Fruit fly (Drosophila melanogaster) whole organism, embryonic: Measurements from ENCODE around the gene GramD1B.

Experiments
- Aef1 ChIP-seq: fragments of 200-800 bp; sonication (Bioruptor generic); IDR thresholded peaks from 3 replicates; pipeline ENCODE4 v1.3.6; 2022; ENCODE audit warnings: missing biosample characterization, missing genetic modification characterization
- CG10274 ChIP-seq: fragments of 200-800 bp; sonication (Bioruptor generic); optimal IDR thresholded peaks from 3 replicates; lab custom pipeline; 2017; ENCODE audit warnings: missing biosample characterization, mild to moderate bottlenecking, missing genetic modification characterization
- CG10959 ChIP-seq: fragments of 200-800 bp; sonication (Bioruptor generic); IDR thresholded peaks from 2 replicates; pipeline ENCODE4 v1.3.6; 2022; ENCODE audit warnings: missing biosample characterization, missing genetic modification characterization
- CG11695 ChIP-seq: fragments of 200-800 bp; sonication (Bioruptor generic); IDR thresholded peaks from 3 replicates; pipeline ENCODE4 v1.3.6; 2022; ENCODE audit warnings: missing biosample characterization, missing genetic modification characterization
- CG12104 ChIP-seq: fragments of 200-800 bp; sonication (Bioruptor generic); optimal IDR thresholded peaks from 3 replicates; lab custom pipeline; 2016; ENCODE audit warnings: missing biosample characterization, missing genetic modification characterization
- CG12299 ChIP-seq: fragments of 200-800 bp; sonication (Bioruptor generic); optimal IDR thresholded peaks from 2 replicates; lab custom pipeline; 2018; ENCODE audit warnings: missing biosample characterization, mild to moderate bottlenecking, missing genetic modification characterization
- CG13624 ChIP-seq: fragments of 200-800 bp; sonication (Bioruptor generic); optimal IDR thresholded peaks from 2 replicates; lab custom pipeline; 2016; ENCODE audit warnings: missing biosample characterization, missing genetic modification characterization
- CG17385 ChIP-seq: fragments of 200-800 bp; sonication (Bioruptor generic); optimal IDR thresholded peaks from 3 replicates; lab custom pipeline; 2018; ENCODE audit warnings: missing biosample characterization, mild to moderate bottlenecking, missing genetic modification characterization
- CG17568 ChIP-seq: fragments of 200-800 bp; sonication (Bioruptor generic); optimal IDR thresholded peaks from 2 replicates; lab custom pipeline; 2018; ENCODE audit warnings: missing biosample characterization, mild to moderate bottlenecking, missing genetic modification characterization, moderate library complexity
- CG2116 ChIP-seq: fragments of 200-800 bp; sonication (Bioruptor generic); optimal IDR thresholded peaks from 3 replicates; lab custom pipeline; 2018; ENCODE audit warnings: missing biosample characterization, mild to moderate bottlenecking, missing genetic modification characterization
- CG2202 ChIP-seq: fragments of 200-800 bp; sonication (Bioruptor generic); optimal IDR thresholded peaks from 2 replicates; lab custom pipeline; 2018; ENCODE audit warnings: missing biosample characterization, mild to moderate bottlenecking, missing genetic modification characterization
- CG30431 ChIP-seq: fragments of 200-800 bp; sonication (Bioruptor generic); optimal IDR thresholded peaks from 2 replicates; lab custom pipeline; 2017; ENCODE audit warnings: missing biosample characterization, missing genetic modification characterization
- CG3407 ChIP-seq: fragments of 200-800 bp; sonication (Bioruptor generic); optimal IDR thresholded peaks from 2 replicates; lab custom pipeline; 2018; ENCODE audit warnings: missing biosample characterization, mild to moderate bottlenecking, missing genetic modification characterization
- CG6175 ChIP-seq: fragments of 200-800 bp; sonication (Bioruptor generic); IDR thresholded peaks from 3 replicates; pipeline ENCODE4 v1.3.6; 2022; ENCODE audit warnings: missing biosample characterization, missing genetic modification characterization
- CG6272 ChIP-seq: fragments of 200-800 bp; sonication (Bioruptor generic); IDR thresholded peaks from 2 replicates; pipeline ENCODE4 v1.3.6; 2022; ENCODE audit warnings: missing biosample characterization, missing genetic modification characterization
- CG8290 ChIP-seq, 3 experiments: fragments of 200-800 bp; sonication (Bioruptor generic); optimal IDR thresholded peaks; 2 replicates each; lab custom pipeline; 2016 to 2019; ENCODE audit warnings: missing biosample characterization in 3 of 3, missing genetic modification characterization in 3 of 3, mild to moderate bottlenecking in 2 of 3, moderate library complexity in 1 of 3
- CG8359 ChIP-seq: fragments of 200-800 bp; sonication (Bioruptor generic); optimal IDR thresholded peaks from 2 replicates; lab custom pipeline; 2017; ENCODE audit warnings: missing biosample characterization, mild to moderate bottlenecking, missing genetic modification characterization, borderline replicate concordance
- Dp ChIP-seq: fragments of 200-800 bp; sonication (Bioruptor generic); optimal IDR thresholded peaks from 2 replicates; lab custom pipeline; 2018; ENCODE audit warnings: missing biosample characterization, mild to moderate bottlenecking, missing genetic modification characterization, moderate library complexity
- Elba2 ChIP-seq: fragments of 200-800 bp; sonication (Bioruptor generic); optimal IDR thresholded peaks from 3 replicates; lab custom pipeline; 2016; ENCODE audit warnings: missing biosample characterization, missing genetic modification characterization
- H2.0 ChIP-seq: fragments of 200-800 bp; sonication (Bioruptor generic); IDR thresholded peaks from 2 replicates; pipeline ENCODE4 v1.3.6; 2022; ENCODE audit warnings: missing biosample characterization, missing genetic modification characterization
- Mad ChIP-seq: fragments of 200-800 bp; sonication (Bioruptor generic); optimal IDR thresholded peaks from 2 replicates; lab custom pipeline; 2016; ENCODE audit warnings: missing biosample characterization, missing genetic modification characterization
- Med ChIP-seq: fragments of 200-800 bp; sonication (Bioruptor generic); peaks from one replicate; lab custom pipeline; 2016; ENCODE audit warnings: missing biosample characterization, missing genetic modification characterization, mild to moderate bottlenecking, inconsistent platforms, moderate library complexity
- Pdp1 ChIP-seq, 2 experiments: fragments of 200-800 bp; sonication (Bioruptor generic); optimal IDR thresholded peaks; 3 replicates each; lab custom pipeline; 2016; ENCODE audit warnings: missing biosample characterization in 2 of 2, missing genetic modification characterization in 2 of 2, mild to moderate bottlenecking in 1 of 2, moderate library complexity in 1 of 2
- Sry-δ ChIP-seq: fragments of 200-800 bp; sonication (Bioruptor generic); optimal IDR thresholded peaks from 2 replicates; lab custom pipeline; 2016; ENCODE audit warnings: missing biosample characterization, missing genetic modification characterization
- TFAM ChIP-seq: fragments of 200-800 bp; sonication (Bioruptor generic); optimal IDR thresholded peaks from 2 replicates; lab custom pipeline; 2017; ENCODE audit warnings: missing biosample characterization, missing genetic modification characterization, inconsistent platforms
- Xrp1 ChIP-seq: fragments of 200-800 bp; sonication (Bioruptor generic); IDR thresholded peaks from 2 replicates; pipeline ENCODE4 v1.3.6; 2022; ENCODE audit warnings: missing biosample characterization, missing genetic modification characterization
- amos ChIP-seq: fragments of 200-800 bp; sonication (Bioruptor generic); IDR thresholded peaks from 2 replicates; pipeline ENCODE4 v1.3.6; 2022; ENCODE audit warnings: missing biosample characterization, missing genetic modification characterization; ENCODE audit not compliant: partially characterized antibody
- bab2 ChIP-seq: fragments of 200-800 bp; sonication (Bioruptor generic); optimal IDR thresholded peaks from 2 replicates; lab custom pipeline; 2016; ENCODE audit warnings: missing biosample characterization, missing genetic modification characterization
- cas ChIP-seq: fragments of 200-800 bp; sonication (Bioruptor generic); IDR thresholded peaks from 2 replicates; pipeline ENCODE4 v1.3.6; 2022; ENCODE audit warnings: missing biosample characterization, missing genetic modification characterization
- cato ChIP-seq: fragments of 200-800 bp; sonication (Bioruptor generic); optimal IDR thresholded peaks from 2 replicates; lab custom pipeline; 2016; ENCODE audit warnings: missing biosample characterization, missing genetic modification characterization, borderline replicate concordance
- chif ChIP-seq, 2 experiments: fragments of 200-800 bp; sonication (Bioruptor generic); optimal IDR thresholded peaks; 3 replicates each; lab custom pipeline; 2016; ENCODE audit warnings: missing biosample characterization in 2 of 2, missing genetic modification characterization in 2 of 2
- crol ChIP-seq: fragments of 200-800 bp; sonication (Bioruptor generic); IDR thresholded peaks from 2 replicates; pipeline ENCODE4 v1.3.6; 2022; ENCODE audit warnings: missing biosample characterization, missing genetic modification characterization
- dimm ChIP-seq: fragments of 200-800 bp; sonication (Bioruptor generic); IDR thresholded peaks from 2 replicates; pipeline ENCODE4 v1.3.6; 2022; ENCODE audit warnings: missing biosample characterization, missing genetic modification characterization
- dmrt99B ChIP-seq: fragments of 200-800 bp; sonication (Bioruptor generic); optimal IDR thresholded peaks from 2 replicates; lab custom pipeline; 2018; ENCODE audit warnings: missing biosample characterization, mild to moderate bottlenecking, missing genetic modification characterization, moderate library complexity
- emc ChIP-seq: fragments of 200-800 bp; sonication (Bioruptor generic); optimal IDR thresholded peaks from 2 replicates; lab custom pipeline; 2016; ENCODE audit warnings: missing biosample characterization, missing genetic modification characterization
- eve ChIP-seq, 2 experiments: fragments of >200 bp; optimal IDR thresholded peaks; 2 replicates each; lab custom pipeline; 2017; ENCODE audit warnings: missing biosample characterization in 2 of 2, missing genetic modification characterization in 2 of 2
- fu2 ChIP-seq: fragments of 200-800 bp; sonication (Bioruptor generic); optimal IDR thresholded peaks from 2 replicates; lab custom pipeline; 2016; ENCODE audit warnings: missing biosample characterization, missing genetic modification characterization
- gem ChIP-seq: fragments of 200-800 bp; sonication (Bioruptor generic); optimal IDR thresholded peaks from 2 replicates; lab custom pipeline; 2019; ENCODE audit warnings: missing biosample characterization, mild to moderate bottlenecking, missing genetic modification characterization, moderate library complexity
- gsb-n ChIP-seq: fragments of 200-800 bp; sonication (Bioruptor generic); optimal IDR thresholded peaks from 3 replicates; lab custom pipeline; 2018; ENCODE audit warnings: missing biosample characterization, mild to moderate bottlenecking, missing genetic modification characterization
- her ChIP-seq: fragments of 200-800 bp; sonication (Bioruptor generic); optimal IDR thresholded peaks from 2 replicates; lab custom pipeline; 2016; ENCODE audit warnings: missing biosample characterization, missing genetic modification characterization
- lilli ChIP-seq: fragments of 200-800 bp; sonication (Bioruptor generic); optimal IDR thresholded peaks from 3 replicates; lab custom pipeline; 2016; ENCODE audit warnings: missing biosample characterization, missing genetic modification characterization
- p53 ChIP-seq: fragments of 200-800 bp; sonication (Bioruptor generic); optimal IDR thresholded peaks from 2 replicates; lab custom pipeline; 2016; ENCODE audit warnings: missing biosample characterization, missing genetic modification characterization
- sima ChIP-seq: fragments of 200-800 bp; sonication (Bioruptor generic); optimal IDR thresholded peaks from 2 replicates; lab custom pipeline; 2016; ENCODE audit warnings: missing biosample characterization, missing genetic modification characterization
- sob ChIP-seq: fragments of 200-800 bp; sonication (Bioruptor generic); IDR thresholded peaks from 2 replicates; pipeline ENCODE4 v1.3.6; 2022; ENCODE audit warnings: missing biosample characterization, missing genetic modification characterization
- tgo ChIP-seq: fragments of 200-800 bp; sonication (Bioruptor generic); IDR thresholded peaks from 3 replicates; pipeline ENCODE4 v1.3.6; 2022; ENCODE audit warnings: missing biosample characterization, missing genetic modification characterization
- trem ChIP-seq: fragments of 200-800 bp; optimal IDR thresholded peaks from 3 replicates; lab custom pipeline; 2019; ENCODE audit warnings: missing biosample characterization, mild to moderate bottlenecking, missing genetic modification characterization, moderate library complexity
- vnd ChIP-seq: fragments of 200-800 bp; sonication (Bioruptor generic); IDR thresholded peaks from 3 replicates; pipeline ENCODE4 v1.3.6; 2022; ENCODE audit warnings: missing biosample characterization, missing genetic modification characterization; ENCODE audit not compliant: partially characterized antibody
- wek ChIP-seq: fragments of 200-800 bp; sonication (Bioruptor generic); optimal IDR thresholded peaks from 3 replicates; lab custom pipeline; 2018; ENCODE audit warnings: missing biosample characterization, mild to moderate bottlenecking, missing genetic modification characterization, moderate library complexity
- zen2 ChIP-seq: fragments of 200-800 bp; sonication (Bioruptor generic); IDR thresholded peaks from 3 replicates; pipeline ENCODE4 v1.3.6; 2022; ENCODE audit warnings: missing biosample characterization, missing genetic modification characterization; ENCODE audit not compliant: partially characterized antibody
- zf30C ChIP-seq: fragments of 200-800 bp; sonication (Bioruptor generic); optimal IDR thresholded peaks from 3 replicates; lab custom pipeline; 2018; ENCODE audit warnings: missing biosample characterization, mild to moderate bottlenecking, missing genetic modification characterization

The GramD1B gene

DNA sequence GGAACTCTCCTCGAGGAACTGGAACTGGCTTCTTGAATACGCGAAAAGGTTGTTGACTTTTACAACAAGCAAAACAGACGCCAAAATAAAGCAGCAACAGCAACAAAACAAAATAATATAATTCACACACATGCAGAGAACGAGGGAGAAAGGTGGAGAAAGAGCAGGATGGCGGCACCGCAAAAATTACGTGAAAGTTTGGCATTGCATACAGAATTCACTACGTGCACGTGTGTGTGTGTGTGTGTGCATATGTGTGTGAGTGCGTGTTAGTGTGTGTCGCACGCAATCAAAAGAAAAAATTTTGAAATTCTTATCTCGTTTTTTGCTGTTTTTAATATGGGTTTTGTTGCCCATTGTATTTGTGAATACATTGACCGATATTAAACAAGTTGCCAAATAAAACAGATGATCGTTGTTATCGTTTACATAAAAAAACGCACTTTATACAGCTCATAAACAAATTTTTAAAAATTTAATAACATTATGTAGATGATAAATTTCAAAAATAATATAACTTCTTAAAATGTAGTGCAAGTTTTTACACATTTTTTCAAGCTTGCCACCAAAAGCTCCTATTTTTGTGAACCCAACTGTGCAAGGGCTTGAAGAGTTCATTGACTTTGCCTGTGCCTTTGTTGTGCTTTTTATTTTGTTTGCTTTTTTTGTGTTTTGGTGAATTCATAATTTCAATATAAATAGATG, 31.8 kb downstream of the GramD1B start (continued):
- TF ChIP-seq zen2 (GFP tag; lab: Robert Waterston, UW) (no peak), sima (GFP tag; lab: Kevin White, UChicago) (no peak), CG12104 (GFP tag; lab: Kevin White, UChicago) (no peak), bab2 (GFP tag; lab: Kevin White, UChicago) (no peak), trem (tag; lab: Kevin White, UChicago) (no peak), Pdp1 (GFP tag; optimal IDR thresholded peaks at IDR 0.05; lab: Kevin White, UChicago) (no peak), Xrp1 (0 out of 2 replicates have a peak, but pooled peaks have one; percentile 17), CG6175 (no peak), dimm (GFP tag; lab: Robert Waterston, UW) (no peak), vnd (GFP tag; lab: Robert Waterston, UW) (no peak), CG3407 (no peak), crol (GFP tag; lab: Robert Waterston, UW) (no peak), Elba2 (GFP tag; lab: Kevin White, UChicago) (no peak), Med (GFP tag; lab: Kevin White, UChicago) (no peak), TFAM (no peak), CG12299 (no peak), CG17385 (GFP tag; lab: Kevin White, UChicago) (peak; percentile 1), fu2 (GFP tag; lab: Kevin White, UChicago) (no peak), Mad (GFP tag; lab: Kevin White, UChicago) (no peak), emc (GFP tag; lab: Kevin White, UChicago) (no peak), CG11695 (GFP tag; lab: Robert Waterston, UW) (no peak), wek (GFP tag; lab: Kevin White, UChicago) (no peak), chif (GFP tag; optimal IDR thresholded peaks at IDR 0.05; lab: Kevin White, UChicago) (no peak), cas (no peak), lilli (no peak), her (GFP tag; lab: Kevin White, UChicago) (no peak), p53 (no peak), cato (GFP tag; lab: Kevin White, UChicago) (no peak), eve (GFP tag; optimal IDR thresholded peaks at IDR 0.05; lab: Kevin White, UChicago) (peak in 1 of 2 experiments; percentile 21), CG2202 (tag; lab: Kevin White, UChicago) (no peak), Aef1 (GFP tag; lab: Robert Waterston, UW) (no peak), dmrt99B (tag; lab: Kevin White, UChicago) (peak; percentile 43), gem (tag; lab: Kevin White, UChicago) (peak; percentile 67), CG13624 (GFP tag; lab: Kevin White, UChicago) (no peak), CG17568 (no peak), CG30431 (no peak), gsb-n (no peak), CG6272 (GFP tag; lab: Robert Waterston, UW) (no peak), CG8359 (GFP tag; lab: Kevin White, UChicago) (no peak), Dp (GFP tag; lab: Kevin White, UChicago) (no peak), CG8290 (GFP tag; optimal IDR thresholded peaks at IDR 0.05; lab: Kevin White, UChicago) (no peak), CG8290 (tag; optimal IDR thresholded peaks at IDR 0.05; lab: Kevin White, UChicago) (no peak), H2.0 (GFP tag; lab: Robert Waterston, UW) (no peak), CG10959 (GFP tag; lab: Robert Waterston, UW) (no peak), zf30C (GFP tag; lab: Kevin White, UChicago) (no peak), Sry-δ (GFP tag; lab: Kevin White, UChicago) (no peak), amos (GFP tag; lab: Robert Waterston, UW) (no peak), sob (GFP tag; lab: Robert Waterston, UW) (no peak), tgo (peak; percentile 20; the same call in 1 of the 3 replicates), CG10274 (GFP tag; lab: Kevin White, UChicago) (no peak), CG2116 (GFP tag; lab: Kevin White, UChicago) (no peak)
